Worm (Caenorhabditis elegans): ENCODE data around the gene C34C12.12.

DNA sequence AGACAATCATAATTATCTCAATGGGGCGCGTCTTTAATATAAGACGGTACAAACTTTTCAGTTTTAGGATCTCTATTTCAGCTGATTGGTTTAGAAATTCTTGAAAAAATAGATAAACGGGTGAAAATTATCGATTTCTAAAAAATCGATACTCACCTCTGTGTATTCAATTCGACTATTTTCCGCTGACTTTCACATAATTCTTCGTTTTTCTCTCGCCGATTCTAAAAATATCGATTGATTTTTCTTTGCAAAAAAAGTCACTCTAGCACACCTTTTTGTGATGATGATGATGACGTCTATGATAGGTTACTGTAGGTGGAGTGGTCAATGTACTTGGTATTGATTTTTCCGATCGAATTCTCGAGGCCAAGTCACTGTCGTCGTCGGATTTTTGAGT lies 23.2 kb upstream of the C34C12.12 start:
- TF ChIP-seq nhr-237 (tag; optimal IDR thresholded peaks at IDR 0.05) (no peak), egl-27 (tag; optimal IDR thresholded peaks at IDR 0.05) (no peak), jun-1 (tag; optimal IDR thresholded peaks at IDR 0.05) (no peak), snpc-4 (tag; optimal IDR thresholded peaks at IDR 0.05) (no peak), fos-1 (tag; optimal IDR thresholded peaks at IDR 0.05) (no peak), ztf-11 (tag; optimal IDR thresholded peaks at IDR 0.05) (no peak), elt-3 (tag; optimal IDR thresholded peaks at IDR 0.05) (no peak), unc-62 (GFP tag; optimal IDR thresholded peaks at IDR 0.05) (no peak), nhr-12 (tag; optimal IDR thresholded peaks at IDR 0.05) (no peak), nhr-77 (tag; optimal IDR thresholded peaks at IDR 0.05) (no peak), pha-4 (tag; optimal IDR thresholded peaks at IDR 0.05) (no peak), nhr-25 (tag; optimal IDR thresholded peaks at IDR 0.05) (no peak), nhr-28 (tag; optimal IDR thresholded peaks at IDR 0.05) (no peak), ceh-9 (tag; optimal IDR thresholded peaks at IDR 0.05) (no peak)
